Worm (Caenorhabditis elegans) whole organism, L1 larva: ENCODE data around the gene dcaf-13.

Source experiments
- C16A3.4 ChIP-seq: fragments of 150-350 bp; optimal IDR thresholded peaks from 2 replicates; lab custom pipeline; 2014; ENCODE audit warnings: missing biosample characterization, missing genetic modification characterization
- Y116A8C.19 ChIP-seq: sonication (generic microtip); optimal IDR thresholded peaks from 2 replicates; lab custom pipeline; 2016; ENCODE audit warnings: missing compliant biosample characterization, missing genetic modification characterization, borderline replicate concordance
- blmp-1 ChIP-seq: fragments of 150-350 bp; optimal IDR thresholded peaks from 2 replicates; lab custom pipeline; 2014; ENCODE audit warnings: missing biosample characterization, missing genetic modification characterization
- ceh-63 ChIP-seq: fragments of 200-800 bp; sonication (Bioruptor generic); optimal IDR thresholded peaks from 2 replicates; lab custom pipeline; 2018; ENCODE audit warnings: mild to moderate bottlenecking, missing genetic modification characterization, missing compliant biosample characterization
- ceh-82 ChIP-seq, 3 experiments: fragments of 150-350 bp in 1 of 3; sonication (generic microtip) in 2 of 3; optimal IDR thresholded peaks; 2 replicates each; lab custom pipeline; 2014 to 2017; ENCODE audit warnings: missing biosample characterization in 3 of 3, missing genetic modification characterization in 3 of 3
- ceh-88 ChIP-seq: fragments of 200-800 bp; sonication (Bioruptor generic); IDR thresholded peaks from 2 replicates; pipeline ENCODE4 v1.3.6; 2022; ENCODE audit warnings: missing genetic modification characterization, missing compliant biosample characterization
- dpl-1 ChIP-seq, 3 experiments: fragments of 150-350 bp in 2 of 3; sonication (generic microtip) in 1 of 3; optimal IDR thresholded peaks; 2 replicates each; lab custom pipeline; 2014 to 2017; ENCODE audit warnings: missing biosample characterization in 3 of 3, missing genetic modification characterization in 3 of 3, missing genetic modification reagents in 3 of 3
- egl-13 ChIP-seq: sonication (generic microtip); optimal IDR thresholded peaks from 2 replicates; lab custom pipeline; 2016; ENCODE audit warnings: missing genotype, missing genetic modification reagents, missing genetic modification characterization, missing compliant biosample characterization
- egl-27 ChIP-seq, 2 experiments: fragments of 150-350 bp in 1 of 2; sonication (generic microtip); optimal IDR thresholded peaks; 3 replicates each; lab custom pipeline; 2017 to 2018; ENCODE audit warnings: missing biosample characterization in 2 of 2, missing genetic modification characterization in 2 of 2, missing genetic modification reagents in 2 of 2
- elt-2 ChIP-seq: sonication (generic microtip); optimal IDR thresholded peaks from 2 replicates; lab custom pipeline; 2016; ENCODE audit warnings: missing genetic modification characterization, mild to moderate bottlenecking, inconsistent platforms, missing compliant biosample characterization, missing genetic modification reagents
- elt-3 ChIP-seq, 6 experiments: fragments of 150-350 bp in 1 of 6; sonication (generic microtip); optimal IDR thresholded peaks; 2 replicates each; lab custom pipeline; 2017 to 2018; ENCODE audit warnings: missing biosample characterization in 6 of 6, missing genetic modification characterization in 6 of 6, inconsistent platforms in 1 of 6
- fkh-4 ChIP-seq: sonication (generic microtip); optimal IDR thresholded peaks from 2 replicates; lab custom pipeline; 2016; ENCODE audit warnings: missing compliant biosample characterization, missing genetic modification characterization, borderline replicate concordance
- fkh-8 ChIP-seq: sonication (generic microtip); optimal IDR thresholded peaks from 2 replicates; lab custom pipeline; 2016; ENCODE audit warnings: mild to moderate bottlenecking, missing genetic modification characterization, missing compliant biosample characterization
- hlh-17 ChIP-seq: fragments of 200-800 bp; sonication (Bioruptor generic); optimal IDR thresholded peaks from 2 replicates; lab custom pipeline; 2018; ENCODE audit warnings: missing genetic modification characterization, mild to moderate bottlenecking, missing compliant biosample characterization, moderate library complexity, borderline replicate concordance
- hpl-2 ChIP-seq: fragments of 150-350 bp; optimal IDR thresholded peaks from 2 replicates; lab custom pipeline; 2014; ENCODE audit warnings: missing biosample characterization, missing genetic modification reagents, missing genetic modification characterization
- isw-1 ChIP-seq: fragments of 200-800 bp; sonication (Bioruptor generic); IDR thresholded peaks from 2 replicates; pipeline ENCODE4 v1.3.6; 2022; ENCODE audit warnings: missing genetic modification characterization, missing compliant biosample characterization
- lin-13 ChIP-seq: fragments of 150-350 bp; optimal IDR thresholded peaks from 2 replicates; lab custom pipeline; 2014; ENCODE audit warnings: missing biosample characterization, missing genetic modification reagents, missing genetic modification characterization
- mep-1 ChIP-seq: fragments of 150-350 bp; optimal IDR thresholded peaks from 2 replicates; lab custom pipeline; 2014; ENCODE audit warnings: missing biosample characterization, missing genetic modification characterization
- nhr-11 ChIP-seq: fragments of 150-350 bp; optimal IDR thresholded peaks from 2 replicates; lab custom pipeline; 2014; ENCODE audit warnings: missing biosample characterization, missing genetic modification characterization
- nhr-20 ChIP-seq: sonication (generic microtip); optimal IDR thresholded peaks from 2 replicates; lab custom pipeline; 2016; ENCODE audit warnings: mild to moderate bottlenecking, missing genetic modification characterization, missing compliant biosample characterization
- nhr-237 ChIP-seq: fragments of 150-350 bp; optimal IDR thresholded peaks from 2 replicates; lab custom pipeline; 2014; ENCODE audit warnings: missing biosample characterization, missing genetic modification characterization
- nhr-76 ChIP-seq: sonication (generic microtip); optimal IDR thresholded peaks from 2 replicates; lab custom pipeline; 2017; ENCODE audit warnings: missing biosample characterization, missing genetic modification characterization
- nhr-77 ChIP-seq: fragments of 150-350 bp; optimal IDR thresholded peaks from 2 replicates; lab custom pipeline; 2014; ENCODE audit warnings: missing biosample characterization, missing genetic modification characterization
- nhr-84 ChIP-seq: sonication (generic microtip); optimal IDR thresholded peaks from 2 replicates; lab custom pipeline; 2017; ENCODE audit warnings: missing biosample characterization, missing genetic modification characterization
- nhr-90 ChIP-seq: sonication (generic microtip); optimal IDR thresholded peaks from 2 replicates; lab custom pipeline; 2016; ENCODE audit warnings: mild to moderate bottlenecking, missing genetic modification characterization, missing compliant biosample characterization; ENCODE audit not compliant: poor library complexity
- pag-3 ChIP-seq: sonication (generic microtip); optimal IDR thresholded peaks from 2 replicates; lab custom pipeline; 2017; ENCODE audit warnings: missing genetic modification characterization, mild to moderate bottlenecking, missing compliant biosample characterization, antibody characterized with exemption, borderline replicate concordance; ENCODE audit not compliant: insufficient read depth
- pax-3 ChIP-seq: fragments of 200-800 bp; sonication (Bioruptor generic); optimal IDR thresholded peaks from 2 replicates; lab custom pipeline; 2018; ENCODE audit warnings: mild to moderate bottlenecking, missing genetic modification characterization, moderate library complexity, missing compliant biosample characterization
- snpc-4 ChIP-seq: fragments of 150-350 bp; optimal IDR thresholded peaks from 2 replicates; lab custom pipeline; 2014; ENCODE audit warnings: missing biosample characterization, missing genetic modification characterization
- snu-23 ChIP-seq: sonication (generic microtip); optimal IDR thresholded peaks from 2 replicates; lab custom pipeline; 2016; ENCODE audit warnings: missing genetic modification characterization, missing compliant biosample characterization
- sup-37 ChIP-seq: fragments of 200-800 bp; sonication (Bioruptor generic); optimal IDR thresholded peaks from 2 replicates; lab custom pipeline; 2018; ENCODE audit warnings: mild to moderate bottlenecking, missing genetic modification characterization, missing compliant biosample characterization
- swsn-7 ChIP-seq: sonication (generic microtip); optimal IDR thresholded peaks from 2 replicates; lab custom pipeline; 2016; ENCODE audit warnings: missing genetic modification characterization, missing compliant biosample characterization
- tlp-1 ChIP-seq: fragments of 150-350 bp; optimal IDR thresholded peaks from 2 replicates; lab custom pipeline; 2014; ENCODE audit warnings: missing biosample characterization, missing genetic modification characterization
- unc-130 ChIP-seq: fragments of 150-350 bp; optimal IDR thresholded peaks from 2 replicates; lab custom pipeline; 2017; ENCODE audit warnings: missing biosample characterization, missing genetic modification characterization, inconsistent platforms
- unc-30 ChIP-seq: sonication (generic microtip); optimal IDR thresholded peaks from 2 replicates; lab custom pipeline; 2017; ENCODE audit warnings: missing biosample characterization, missing genetic modification characterization
- unc-98 ChIP-seq: fragments of 200-800 bp; sonication (Bioruptor generic); IDR thresholded peaks from 2 replicates; pipeline ENCODE4 v1.3.6; 2022; ENCODE audit warnings: missing genetic modification characterization, missing compliant biosample characterization
- xbp-1 ChIP-seq: sonication (generic microtip); optimal IDR thresholded peaks from 2 replicates; lab custom pipeline; 2016; ENCODE audit warnings: missing genetic modification characterization, missing compliant biosample characterization
- zip-4 ChIP-seq: fragments of 200-800 bp; sonication (Bioruptor generic); optimal IDR thresholded peaks from 2 replicates; lab custom pipeline; 2018; ENCODE audit warnings: mild to moderate bottlenecking, missing genetic modification characterization, moderate library complexity, missing compliant biosample characterization
- ztf-4 ChIP-seq: fragments of 150-350 bp; optimal IDR thresholded peaks from 2 replicates; lab custom pipeline; 2014; ENCODE audit warnings: missing biosample characterization, missing genetic modification characterization

dcaf-13 gene

ce11 chrII:4419956-4420355 is 4.7 kb downstream of the dcaf-13 start, which contains the start of gene bpnt-1 (continued):
- TF ChIP-seq nhr-76 (tag; lab: Kevin White, UChicago), result no peak
- TF ChIP-seq pax-3 (tag; lab: Kevin White, UChicago), result no peak
- TF ChIP-seq nhr-84 (tag; lab: Kevin White, UChicago), result no peak
- no peak for TF ChIP-seq nhr-11 (tag; lab: Kevin White, UChicago)
- no peak for TF ChIP-seq snpc-4 (tag; lab: Kevin White, UChicago)
- TF ChIP-seq egl-27 (tag; optimal IDR thresholded peaks at IDR 0.05; lab: Kevin White, UChicago), result no peak
- peak in 1 of 6 experiments; percentile 44 for TF ChIP-seq elt-3 (tag; optimal IDR thresholded peaks at IDR 0.05; lab: Kevin White, UChicago)
- no peak for TF ChIP-seq nhr-77 (tag; lab: Kevin White, UChicago)
- no peak for TF ChIP-seq ceh-63
- no peak for TF ChIP-seq nhr-237
- no peak for TF ChIP-seq tlp-1
- no peak for TF ChIP-seq fkh-8 (tag; lab: Kevin White, UChicago)
- TF ChIP-seq xbp-1 (tag; lab: Kevin White, UChicago), result no peak
- no peak for TF ChIP-seq unc-30 (tag; lab: Kevin White, UChicago)
- no peak for TF ChIP-seq ztf-4 (tag; lab: Kevin White, UChicago)
- TF ChIP-seq fkh-4 (tag; lab: Kevin White, UChicago), result no peak
- no peak for TF ChIP-seq hpl-2 (GFP tag; lab: Kevin White, UChicago)
- TF ChIP-seq nhr-20, result peak; percentile 49
- no peak for TF ChIP-seq egl-13 (tag; lab: Kevin White, UChicago)
- peak; percentile 33 for TF ChIP-seq snu-23
- no peak for TF ChIP-seq pag-3
- peak; percentile 37 for TF ChIP-seq nhr-90
- TF ChIP-seq sup-37 (GFP tag; lab: Kevin White, UChicago), result no peak
- TF ChIP-seq ceh-82 (tag; optimal IDR thresholded peaks at IDR 0.05; lab: Kevin White, UChicago), result no peak
- no peak for TF ChIP-seq lin-13 (GFP tag; lab: Kevin White, UChicago)
- no peak for TF ChIP-seq hlh-17 (GFP tag; lab: Kevin White, UChicago)
- no peak for TF ChIP-seq swsn-7 (tag; lab: Kevin White, UChicago)
- TF ChIP-seq ceh-88, result no peak
- no peak for TF ChIP-seq Y116A8C.19 (tag; lab: Kevin White, UChicago)
- no peak for TF ChIP-seq isw-1

ce11 chrII:4417333-4417732 is 7.4 kb downstream of the dcaf-13 start, which contains the start of gene sod-5:
Gene sod-5, plus strand, starts transcription at chrII:4417633.
- TF ChIP-seq xbp-1 (tag; lab: Kevin White, UChicago), result no peak
- TF ChIP-seq unc-130 (tag; lab: Kevin White, UChicago), result no peak
- no peak for TF ChIP-seq ceh-82 (tag; optimal IDR thresholded peaks at IDR 0.05; lab: Kevin White, UChicago)
- TF ChIP-seq elt-2 (tag; lab: Kevin White, UChicago), result no peak

ce11 chrII:4409650-4410049 is 15.1 kb downstream of the dcaf-13 start:
- TF ChIP-seq unc-30 (tag; lab: Kevin White, UChicago) (no peak), mep-1 (tag; lab: Kevin White, UChicago) (no peak), xbp-1 (tag; lab: Kevin White, UChicago) (no peak), C16A3.4 (tag; lab: Kevin White, UChicago) (no peak), nhr-11 (tag; lab: Kevin White, UChicago) (no peak), blmp-1 (tag; lab: Kevin White, UChicago) (no peak), pax-3 (tag; lab: Kevin White, UChicago) (no peak), elt-3 (tag; optimal IDR thresholded peaks at IDR 0.05; lab: Kevin White, UChicago) (no peak), unc-98 (no peak), zip-4 (no peak), dpl-1 (GFP tag; optimal IDR thresholded peaks at IDR 0.05; lab: Kevin White, UChicago) (no peak)
